Worm (Caenorhabditis elegans) whole organism, L4 larva: ENCODE results near the gene eat-6.

Experiments
- F10B5.3 ChIP-seq: sonication (generic microtip); optimal IDR thresholded peaks from 2 replicates; lab custom pipeline; 2016; ENCODE audit warnings: mild to moderate bottlenecking, missing genetic modification characterization, missing compliant biosample characterization
- F26F4.8 ChIP-seq: fragments of 200-800 bp; sonication (Bioruptor generic); conservative IDR thresholded peaks from 2 replicates; pipeline ENCODE4 v1.3.6; 2022; ENCODE audit warnings: missing genetic modification characterization, missing compliant biosample characterization
- F49E8.2 ChIP-seq: sonication (generic microtip); optimal IDR thresholded peaks from 2 replicates; lab custom pipeline; 2016; ENCODE audit warnings: missing compliant biosample characterization, mild to moderate bottlenecking, missing genetic modification characterization, borderline replicate concordance
- T20F7.1 ChIP-seq: fragments of 200-800 bp; sonication (Bioruptor generic); optimal IDR thresholded peaks from 2 replicates; lab custom pipeline; 2018; ENCODE audit warnings: mild to moderate bottlenecking, missing genetic modification characterization, missing compliant biosample characterization
- Y48G9A.11 ChIP-seq: fragments of 200-800 bp; sonication (Bioruptor generic); IDR thresholded peaks from 2 replicates; pipeline ENCODE4 v1.3.6; 2022; ENCODE audit warnings: missing genetic modification reagents, missing genetic modification characterization, missing compliant biosample characterization
- Y5F2A.4 ChIP-seq: fragments of 200-800 bp; sonication (Bioruptor generic); optimal IDR thresholded peaks from 2 replicates; lab custom pipeline; 2018; ENCODE audit warnings: mild to moderate bottlenecking, missing genetic modification characterization, missing compliant biosample characterization
- Y75B8A.6 ChIP-seq: fragments of 200-800 bp; sonication (Bioruptor generic); IDR thresholded peaks from 2 replicates; pipeline ENCODE4 v1.3.6; 2022; ENCODE audit warnings: missing genetic modification reagents, missing genetic modification characterization, missing compliant biosample characterization
- ZK546.5 ChIP-seq, 2 experiments: sonication (generic microtip); optimal IDR thresholded peaks; 2 replicates each; lab custom pipeline; 2017; ENCODE audit warnings: missing biosample characterization in 2 of 2, missing genetic modification characterization in 2 of 2
- aha-1 ChIP-seq: fragments of 150-350 bp; peaks from one replicate; lab custom pipeline; 2014; ENCODE audit warnings: missing biosample characterization, missing genetic modification characterization
- aly-2 ChIP-seq: sonication (generic microtip); optimal IDR thresholded peaks from 2 replicates; lab custom pipeline; 2018; ENCODE audit warnings: missing biosample characterization, missing genetic modification characterization
- ceh-28 ChIP-seq: fragments of 150-350 bp; optimal IDR thresholded peaks from 2 replicates; lab custom pipeline; 2014; ENCODE audit warnings: missing biosample characterization, missing genetic modification reagents, missing genetic modification characterization
- ceh-62 ChIP-seq: sonication (generic microtip); optimal IDR thresholded peaks from 2 replicates; lab custom pipeline; 2017; ENCODE audit warnings: missing biosample characterization, missing genetic modification characterization
- cey-2 ChIP-seq: sonication (generic microtip); optimal IDR thresholded peaks from 3 replicates; lab custom pipeline; 2017; ENCODE audit warnings: missing genetic modification characterization, mild to moderate bottlenecking, missing compliant biosample characterization, antibody characterized with exemption, borderline replicate concordance; ENCODE audit not compliant: insufficient read depth
- daf-12 ChIP-seq: fragments of 150-350 bp; optimal IDR thresholded peaks from 2 replicates; lab custom pipeline; 2014; ENCODE audit warnings: missing biosample characterization, missing genetic modification reagents, missing genetic modification characterization
- daf-19 ChIP-seq: fragments of 200-800 bp; sonication (Bioruptor generic); conservative IDR thresholded peaks from 2 replicates; pipeline ENCODE4 v1.3.6; 2022; ENCODE audit warnings: missing genetic modification characterization, missing compliant biosample characterization
- duxl-1 ChIP-seq: sonication (generic microtip); optimal IDR thresholded peaks from 2 replicates; lab custom pipeline; 2016; ENCODE audit warnings: mild to moderate bottlenecking, missing genetic modification characterization, moderate library complexity, missing compliant biosample characterization; ENCODE audit not compliant: poor library complexity
- egl-43 ChIP-seq: fragments of 200-800 bp; sonication (Bioruptor generic); IDR thresholded peaks from 2 replicates; pipeline ENCODE4 v1.3.6; 2022; ENCODE audit warnings: missing genetic modification reagents, missing genetic modification characterization, missing compliant biosample characterization
- fkh-10 ChIP-seq: fragments of 150-350 bp; optimal IDR thresholded peaks from 2 replicates; lab custom pipeline; 2014; ENCODE audit warnings: missing biosample characterization, missing genetic modification reagents, missing genetic modification characterization
- hif-1 ChIP-seq, 2 experiments: sonication (generic microtip); optimal IDR thresholded peaks; 2 replicates each; lab custom pipeline; 2016 to 2017; ENCODE audit warnings: missing compliant biosample characterization in 2 of 2, missing genetic modification characterization in 2 of 2, missing genetic modification reagents in 2 of 2, missing genotype in 2 of 2, mild to moderate bottlenecking in 1 of 2
- hlh-30 ChIP-seq: sonication (generic microtip); optimal IDR thresholded peaks from 2 replicates; lab custom pipeline; 2017; ENCODE audit warnings: antibody characterized with exemption, mild to moderate bottlenecking, missing genetic modification characterization, missing compliant biosample characterization; ENCODE audit not compliant: insufficient read depth
- hmg-1.1 ChIP-seq: fragments of 200-800 bp; sonication (Bioruptor generic); IDR thresholded peaks from 2 replicates; pipeline ENCODE4 v1.3.6; 2022; ENCODE audit warnings: missing genetic modification reagents, missing genetic modification characterization, missing compliant biosample characterization
- jun-1 ChIP-seq: fragments of 150-350 bp; optimal IDR thresholded peaks from 2 replicates; lab custom pipeline; 2014; ENCODE audit warnings: missing biosample characterization, missing genetic modification reagents, missing genetic modification characterization
- lim-7 ChIP-seq: fragments of 200-800 bp; sonication (Bioruptor generic); IDR thresholded peaks from 2 replicates; pipeline ENCODE4 v1.3.6; 2022; ENCODE audit warnings: missing genetic modification characterization, missing compliant biosample characterization
- lin-1 ChIP-seq: fragments of 200-800 bp; sonication (Bioruptor generic); IDR thresholded peaks from 2 replicates; pipeline ENCODE4 v1.3.6; 2022; ENCODE audit warnings: missing genetic modification reagents, missing genetic modification characterization, missing compliant biosample characterization
- lin-13 ChIP-seq: fragments of 150-350 bp; optimal IDR thresholded peaks from 2 replicates; lab custom pipeline; 2014; ENCODE audit warnings: missing biosample characterization, missing genetic modification reagents, missing genetic modification characterization
- lin-39 ChIP-seq: fragments of 150-350 bp; optimal IDR thresholded peaks from 2 replicates; lab custom pipeline; 2014; ENCODE audit warnings: missing biosample characterization, missing genetic modification reagents, missing genetic modification characterization
- madf-5 ChIP-seq, 2 experiments: fragments of 200-800 bp; sonication (Bioruptor generic); IDR thresholded peaks; 2 replicates each; pipeline ENCODE4 v1.3.6; 2022; ENCODE audit warnings: missing compliant biosample characterization in 2 of 2, missing genetic modification characterization in 2 of 2
- mep-1 ChIP-seq: fragments of 150-350 bp; sonication (generic microtip); optimal IDR thresholded peaks from 3 replicates; lab custom pipeline; 2014; ENCODE audit warnings: missing biosample characterization, missing genetic modification characterization
- mes-2 ChIP-seq: sonication (generic microtip); optimal IDR thresholded peaks from 2 replicates; lab custom pipeline; 2016; ENCODE audit warnings: missing genotype, mild to moderate bottlenecking, missing genetic modification characterization, missing compliant biosample characterization; ENCODE audit not compliant: poor library complexity, severe bottlenecking
- nhr-10 ChIP-seq: fragments of 150-350 bp; optimal IDR thresholded peaks from 2 replicates; lab custom pipeline; 2014; ENCODE audit warnings: missing biosample characterization, missing genetic modification characterization
- nhr-102 ChIP-seq: sonication (generic microtip); optimal IDR thresholded peaks from 2 replicates; lab custom pipeline; 2016; ENCODE audit warnings: mild to moderate bottlenecking, missing genetic modification characterization, moderate library complexity, missing compliant biosample characterization
- nhr-25 ChIP-seq: sonication (generic microtip); optimal IDR thresholded peaks from 2 replicates; lab custom pipeline; 2017; ENCODE audit warnings: missing genetic modification characterization, mild to moderate bottlenecking, missing compliant biosample characterization, antibody characterized with exemption, moderate library complexity, borderline replicate concordance; ENCODE audit not compliant: insufficient read depth
- nhr-28 ChIP-seq: fragments of 150-350 bp; optimal IDR thresholded peaks from 2 replicates; lab custom pipeline; 2014; ENCODE audit warnings: missing biosample characterization, missing genetic modification characterization
- nhr-41 ChIP-seq: fragments of 200-800 bp; sonication (Bioruptor generic); IDR thresholded peaks from 2 replicates; pipeline ENCODE4 v1.3.6; 2022; ENCODE audit warnings: missing genetic modification reagents, missing genetic modification characterization, missing compliant biosample characterization
- nhr-48 ChIP-seq: sonication (generic microtip); optimal IDR thresholded peaks from 2 replicates; lab custom pipeline; 2016; ENCODE audit warnings: mild to moderate bottlenecking, missing genetic modification characterization, missing compliant biosample characterization
- nhr-6 ChIP-seq: fragments of 150-350 bp; optimal IDR thresholded peaks from 2 replicates; lab custom pipeline; 2014; ENCODE audit warnings: missing biosample characterization, missing genetic modification characterization
- nhr-76 ChIP-seq: fragments of 150-350 bp; optimal IDR thresholded peaks from 2 replicates; lab custom pipeline; 2014; ENCODE audit warnings: missing biosample characterization, missing genetic modification characterization
- php-3 ChIP-seq: fragments of 200-800 bp; sonication (Bioruptor generic); IDR thresholded peaks from 2 replicates; pipeline ENCODE4 v1.3.6; 2022; ENCODE audit warnings: missing genetic modification reagents, missing genetic modification characterization, missing compliant biosample characterization
- pqm-1 ChIP-seq: sonication (generic microtip); optimal IDR thresholded peaks from 2 replicates; lab custom pipeline; 2017; ENCODE audit warnings: missing biosample characterization, missing genetic modification characterization
- rbr-2 ChIP-seq: sonication (generic microtip); optimal IDR thresholded peaks from 2 replicates; lab custom pipeline; 2016; ENCODE audit warnings: missing genotype, missing genetic modification characterization, missing compliant biosample characterization
- sdz-12 ChIP-seq: fragments of 200-800 bp; sonication (Bioruptor generic); optimal IDR thresholded peaks from 2 replicates; lab custom pipeline; 2018; ENCODE audit warnings: mild to moderate bottlenecking, missing genetic modification characterization, missing compliant biosample characterization
- snpc-4 ChIP-seq: fragments of 150-350 bp; optimal IDR thresholded peaks from 2 replicates; lab custom pipeline; 2014; ENCODE audit warnings: missing biosample characterization, missing genetic modification characterization
- tag-97 ChIP-seq: fragments of 200-800 bp; sonication (Bioruptor generic); IDR thresholded peaks from 2 replicates; pipeline ENCODE4 v1.3.6; 2022; ENCODE audit warnings: missing genetic modification characterization, missing compliant biosample characterization
- tra-1 ChIP-seq: fragments of 200-800 bp; sonication (Bioruptor generic); IDR thresholded peaks from 2 replicates; pipeline ENCODE4 v1.3.6; 2022; ENCODE audit warnings: missing genetic modification reagents, missing genetic modification characterization, missing compliant biosample characterization
- unc-39 ChIP-seq: sonication (generic microtip); optimal IDR thresholded peaks from 2 replicates; lab custom pipeline; 2017; ENCODE audit warnings: missing biosample characterization, missing genetic modification characterization
- unc-62 ChIP-seq, 3 experiments: fragments of 150-350 bp in 1 of 3; sonication (generic microtip); optimal IDR thresholded peaks in 2 of 3; peaks in 1 of 3; 1 replicate in 1 of 3; 2 replicates in 2 of 3; lab custom pipeline; 2014 to 2017; ENCODE audit warnings: missing biosample characterization in 3 of 3, missing genetic modification characterization in 3 of 3, missing genetic modification reagents in 3 of 3, missing genotype in 1 of 3
- vab-7 ChIP-seq: fragments of 200-800 bp; sonication (Bioruptor generic); IDR thresholded peaks from 2 replicates; pipeline ENCODE4 v1.3.6; 2022; ENCODE audit warnings: missing genetic modification reagents, missing genetic modification characterization, missing compliant biosample characterization
- zfp-3 ChIP-seq: fragments of 200-800 bp; sonication (Bioruptor generic); conservative IDR thresholded peaks from 2 replicates; pipeline ENCODE4 v1.3.6; 2022; ENCODE audit warnings: missing genetic modification reagents, missing genetic modification characterization, missing compliant biosample characterization
- zip-11 ChIP-seq: fragments of 200-800 bp; sonication (Bioruptor generic); IDR thresholded peaks from 2 replicates; pipeline ENCODE4 v1.3.6; 2022; ENCODE audit warnings: missing genetic modification characterization, missing compliant biosample characterization
- ztf-11 ChIP-seq: fragments of 150-350 bp; optimal IDR thresholded peaks from 2 replicates; lab custom pipeline; 2014; ENCODE audit warnings: missing biosample characterization, missing genetic modification characterization
- ztf-7 ChIP-seq: fragments of 150-350 bp; optimal IDR thresholded peaks from 2 replicates; lab custom pipeline; 2014; ENCODE audit warnings: missing biosample characterization, missing genetic modification characterization

eat-6 gene

DNA sequence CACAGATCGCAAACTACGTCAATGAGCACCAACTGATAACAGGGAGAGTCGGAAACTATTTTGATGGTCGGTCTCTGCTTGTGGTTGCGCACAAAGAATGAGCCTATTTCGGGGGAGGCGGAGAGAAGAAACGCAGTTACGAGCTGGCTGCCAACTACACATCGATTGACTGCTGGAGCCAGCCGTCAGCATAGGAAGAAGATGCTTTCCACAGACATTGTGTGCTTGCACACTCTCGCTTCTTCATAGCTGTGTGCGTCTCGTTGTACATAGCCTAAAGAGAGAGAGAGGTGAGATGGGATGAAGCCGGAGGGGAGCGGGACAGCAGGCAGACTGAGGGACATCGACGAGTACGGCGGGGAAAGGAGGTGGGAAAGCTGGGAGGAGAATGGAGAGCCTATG is 645 bp upstream of the eat-6 start:
- TF ChIP-seq tag-97 (GFP tag; lab: Robert Waterston, UW) = no peak
- no peak for TF ChIP-seq nhr-25 (tag; lab: Kevin White, UChicago)
- TF ChIP-seq zip-11 (GFP tag; lab: Robert Waterston, UW) = no peak
- TF ChIP-seq snpc-4 = no peak
- TF ChIP-seq lim-7 (GFP tag; lab: Robert Waterston, UW) = no peak
- TF ChIP-seq cey-2 (tag; lab: Kevin White, UChicago) = no peak
- TF ChIP-seq php-3 (GFP tag; lab: Robert Waterston, UW) = peak; percentile 63
- peak; percentile 64 for TF ChIP-seq fkh-10
- no peak for TF ChIP-seq jun-1 (tag; lab: Kevin White, UChicago)
- TF ChIP-seq Y5F2A.4 (GFP tag; lab: Kevin White, UChicago) = no peak
- no peak for TF ChIP-seq Y48G9A.11 (GFP tag; lab: Robert Waterston, UW)
- 0 out of 4 replicates have a peak, but pooled peaks of 1 of the 2 experiments have one; percentile 23 for TF ChIP-seq madf-5 (GFP tag; IDR thresholded peaks at IDR 0.05; lab: Robert Waterston, UW)
- peak; percentile 72 for TF ChIP-seq mep-1 (tag; lab: Kevin White, UChicago)
- peak; percentile 70 for TF ChIP-seq lin-13 (GFP tag; lab: Kevin White, UChicago)
- no peak for TF ChIP-seq vab-7 (GFP tag; lab: Robert Waterston, UW)
- peak; percentile 84 for TF ChIP-seq egl-43
- no peak for TF ChIP-seq F49E8.2 (tag; lab: Kevin White, UChicago)
- peak; percentile 82 for TF ChIP-seq aha-1 (tag; lab: Kevin White, UChicago)
- TF ChIP-seq lin-39 = no peak
- TF ChIP-seq ceh-28 (tag; lab: Kevin White, UChicago) = peak; percentile 40
- TF ChIP-seq nhr-28 (tag; lab: Kevin White, UChicago) = peak; percentile 51
- no peak for TF ChIP-seq sdz-12 (GFP tag; lab: Kevin White, UChicago)
- TF ChIP-seq pqm-1 = peak; percentile 52
- TF ChIP-seq ztf-11 = no peak
- TF ChIP-seq T20F7.1 (GFP tag; lab: Kevin White, UChicago) = peak; percentile 24
- peak; percentile 51 for TF ChIP-seq hlh-30
- peak; percentile 44 for TF ChIP-seq nhr-48
- TF ChIP-seq F10B5.3 = no peak
- TF ChIP-seq daf-12 (tag; lab: Kevin White, UChicago) = no peak
- TF ChIP-seq F26F4.8 = no peak
- TF ChIP-seq zfp-3 (GFP tag; lab: Robert Waterston, UW) = no peak
- peak; percentile 32; the same call in 1 of the 2 replicates for TF ChIP-seq tra-1 (GFP tag; lab: Robert Waterston, UW)
- TF ChIP-seq duxl-1 (tag; lab: Kevin White, UChicago) = peak; percentile 42
- TF ChIP-seq Y75B8A.6 = no peak
- peak; percentile 7 for TF ChIP-seq nhr-102 (tag; lab: Kevin White, UChicago)
- no peak for TF ChIP-seq nhr-76 (tag; lab: Kevin White, UChicago)
- peak; percentile 84 for TF ChIP-seq lin-1 (GFP tag; lab: Robert Waterston, UW)
- TF ChIP-seq rbr-2 (tag; lab: Kevin White, UChicago) = peak; percentile 77
- TF ChIP-seq ceh-62 (tag; lab: Kevin White, UChicago) = no peak
- peak in 1 of 2 experiments; percentile 30 for TF ChIP-seq hif-1 (tag; optimal IDR thresholded peaks at IDR 0.05; lab: Kevin White, UChicago)
- TF ChIP-seq hmg-1.1 (GFP tag; lab: Robert Waterston, UW) = peak; percentile 86
- TF ChIP-seq ZK546.5 (tag; optimal IDR thresholded peaks at IDR 0.05; lab: Kevin White, UChicago) = no peak
- TF ChIP-seq nhr-10 (tag; lab: Kevin White, UChicago) = peak; percentile 4
- peak in 1 of 2 experiments; percentile 49 for TF ChIP-seq unc-62 (GFP tag; optimal IDR thresholded peaks at IDR 0.05 in 1 of 2; lab: Kevin White, UChicago)
- no peak for TF ChIP-seq unc-62 (tag; optimal IDR thresholded peaks at IDR 0.05; lab: Kevin White, UChicago)
- no peak for TF ChIP-seq ztf-7 (tag; lab: Kevin White, UChicago)
- TF ChIP-seq nhr-41 (GFP tag; lab: Robert Waterston, UW) = 0 out of 2 replicates have a peak, but pooled peaks have one; percentile 7
- peak; percentile 52 for TF ChIP-seq mes-2
- TF ChIP-seq aly-2 (tag; lab: Kevin White, UChicago) = no peak
- TF ChIP-seq nhr-6 (tag; lab: Kevin White, UChicago) = peak; percentile 66
- TF ChIP-seq daf-19 = no peak
- no peak for TF ChIP-seq unc-39 (tag; lab: Kevin White, UChicago)
